Fruit fly (Drosophila melanogaster): ENCODE results near the gene Gss2.

Gene Gss2

DNA sequence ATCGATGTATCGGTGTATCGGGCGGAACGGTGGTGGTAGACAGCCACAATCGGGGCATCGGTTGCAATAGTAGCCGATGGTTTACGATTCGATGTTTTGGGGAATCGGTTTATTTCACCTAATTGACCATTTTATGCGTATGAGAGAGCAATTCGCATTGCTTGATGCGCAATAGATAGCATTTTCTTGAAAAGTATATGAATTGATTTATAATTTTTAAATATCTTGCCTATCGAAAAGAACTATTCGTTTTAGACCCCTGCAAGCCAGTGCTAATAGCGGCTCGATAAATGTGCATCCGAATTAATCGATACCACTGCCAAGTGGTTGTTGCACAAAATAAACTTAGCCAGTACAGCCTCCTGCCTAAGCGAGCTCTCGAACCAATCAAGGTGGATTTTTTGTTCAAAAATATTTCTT is 12.3 kb upstream of the Gss2 start, which contains the start of gene mnb (continued):
- TF ChIP-seq CG16863 (GFP tag; optimal IDR thresholded peaks at IDR 0.05) = peak; percentile 26
- TF ChIP-seq ems (GFP tag; optimal IDR thresholded peaks at IDR 0.05) = peak; percentile 11
- TF ChIP-seq CoRest (tag; optimal IDR thresholded peaks at IDR 0.05) = peak; percentile 55
- peak; percentile 56 for TF ChIP-seq Hmr (GFP tag; optimal IDR thresholded peaks at IDR 0.05)
- peak; percentile 11 for TF ChIP-seq Antp (GFP tag; optimal IDR thresholded peaks at IDR 0.05)
- no peak for TF ChIP-seq Ada2b (GFP tag; IDR thresholded peaks at IDR 0.05)
- no peak for TF ChIP-seq Mrtf (GFP tag; IDR thresholded peaks at IDR 0.05)
- no peak for TF ChIP-seq CG4820 (GFP tag; optimal IDR thresholded peaks at IDR 0.05)
- TF ChIP-seq CG34376 (GFP tag; optimal IDR thresholded peaks at IDR 0.05) = no peak
- no peak for TF ChIP-seq CG4282 (GFP tag; optimal IDR thresholded peaks at IDR 0.05)
- TF ChIP-seq esg (GFP tag; conservative IDR thresholded peaks at IDR 0.05) = no peak
- TF ChIP-seq vnd (GFP tag; IDR thresholded peaks at IDR 0.05; ENCODE audit: partially characterized antibody) = peak; percentile 100
- no peak for TF ChIP-seq ttk (GFP tag; IDR thresholded peaks at IDR 0.05)
- no peak for TF ChIP-seq gt (GFP tag; IDR thresholded peaks at IDR 0.05)
- no peak for TF ChIP-seq CG3726 (GFP tag; IDR thresholded peaks at IDR 0.05)
- TF ChIP-seq bowl (GFP tag; IDR thresholded peaks at IDR 0.05) = no peak
- no peak for TF ChIP-seq her (GFP tag; optimal IDR thresholded peaks at IDR 0.05)
- no peak for TF ChIP-seq psq (GFP tag; optimal IDR thresholded peaks at IDR 0.05)
- TF ChIP-seq CG8765 (GFP tag; IDR thresholded peaks at IDR 0.05) = no peak
- TF ChIP-seq CG6791 (GFP tag; IDR thresholded peaks at IDR 0.05; ENCODE audit: partially characterized antibody) = peak; percentile 98
- TF ChIP-seq kay (GFP tag; optimal IDR thresholded peaks at IDR 0.05) = no peak
- TF ChIP-seq B-H2 (GFP tag; optimal IDR thresholded peaks at IDR 0.05) = no peak
- TF ChIP-seq CG11247 (GFP tag; IDR thresholded peaks at IDR 0.05) = no peak
- no peak for TF ChIP-seq CG10431 (GFP tag; optimal IDR thresholded peaks at IDR 0.05)
- TF ChIP-seq abd-A (tag; optimal IDR thresholded peaks at IDR 0.05) = no peak
- no peak for TF ChIP-seq CG8359 (GFP tag; optimal IDR thresholded peaks at IDR 0.05; ENCODE audit: borderline replicate concordance)
- TF ChIP-seq wek (GFP tag; optimal IDR thresholded peaks at IDR 0.05) = no peak
- TF ChIP-seq mirr (GFP tag; optimal IDR thresholded peaks at IDR 0.05) = no peak
- TF ChIP-seq dmrt11E (tag; optimal IDR thresholded peaks at IDR 0.05) = no peak
- peak; percentile 91 for TF ChIP-seq CG2116 (GFP tag; optimal IDR thresholded peaks at IDR 0.05)
- TF ChIP-seq Taf1 (GFP tag; IDR thresholded peaks at IDR 0.05) = no peak
- TF ChIP-seq ssp (GFP tag; IDR thresholded peaks at IDR 0.05) = no peak
- TF ChIP-seq ash1 (GFP tag; optimal IDR thresholded peaks at IDR 0.05) = no peak
- TF ChIP-seq Mad (GFP tag; optimal IDR thresholded peaks at IDR 0.05) = no peak
- no peak for TF ChIP-seq fd102C (GFP tag; optimal IDR thresholded peaks at IDR 0.05)
- TF ChIP-seq slbo (GFP tag; IDR thresholded peaks at IDR 0.05) = peak; percentile 42
- no peak for TF ChIP-seq CG17829 (tag; optimal IDR thresholded peaks at IDR 0.05)
- TF ChIP-seq CG17568 (GFP tag; optimal IDR thresholded peaks at IDR 0.05) = no peak
- no peak for TF ChIP-seq CG8478 (optimal IDR thresholded peaks at IDR 0.05)
- TF ChIP-seq Optix (GFP tag; IDR thresholded peaks at IDR 0.05) = no peak
- TF ChIP-seq CG18764 (GFP tag; optimal IDR thresholded peaks at IDR 0.05) = peak; percentile 19
- TF ChIP-seq CG7928 (GFP tag; optimal IDR thresholded peaks at IDR 0.05) = no peak
- no peak for TF ChIP-seq CG5245 (GFP tag; optimal IDR thresholded peaks at IDR 0.05)
- TF ChIP-seq CG13424 (tag; optimal IDR thresholded peaks at IDR 0.05) = peak; percentile 14
- no peak for TF ChIP-seq CG18599 (GFP tag; optimal IDR thresholded peaks at IDR 0.05)
- no peak for TF ChIP-seq Kr (GFP tag; optimal IDR thresholded peaks at IDR 0.05)
- TF ChIP-seq pan (optimal IDR thresholded peaks at IDR 0.05) = no peak
- TF ChIP-seq pan (GFP tag; optimal IDR thresholded peaks at IDR 0.05 in 1 of 2, IDR thresholded peaks at IDR 0.05 in 1 of 2) = no peak
- TF ChIP-seq zen (tag; optimal IDR thresholded peaks at IDR 0.05) = peak; percentile 4
- TF ChIP-seq Myb (GFP tag; optimal IDR thresholded peaks at IDR 0.05) = peak; percentile 87
- no peak for TF ChIP-seq CG14965 (GFP tag; optimal IDR thresholded peaks at IDR 0.05; ENCODE audit: borderline replicate concordance)
- no peak for TF ChIP-seq sc (optimal IDR thresholded peaks at IDR 0.05)
- TF ChIP-seq sc (GFP tag; optimal IDR thresholded peaks at IDR 0.05) = no peak
